Fruit fly (Drosophila melanogaster) Kc167 (cell line): ENCODE measurements around the gene CG6380.

Source experiments
- Myc ChIP-seq: fragments of >200 bp; optimal IDR thresholded peaks from 2 replicates; lab custom pipeline; 2017; ENCODE audit warnings: missing external identifiers
- Sin3A ChIP-seq: fragments of >200 bp; optimal IDR thresholded peaks from 2 replicates; lab custom pipeline; 2018; ENCODE audit warnings: missing external identifiers
- h ChIP-seq: fragments of >200 bp; optimal IDR thresholded peaks from 3 replicates; lab custom pipeline; 2018; ENCODE audit warnings: missing external identifiers
- insv ChIP-seq: fragments of >200 bp; optimal IDR thresholded peaks from 3 replicates; lab custom pipeline; 2018; ENCODE audit warnings: missing external identifiers
- psq ChIP-seq: fragments of >200 bp; optimal IDR thresholded peaks from 2 replicates; lab custom pipeline; 2017; ENCODE audit warnings: missing external identifiers
- ttk ChIP-seq: sonication (Bioruptor generic); optimal IDR thresholded peaks from 2 replicates; lab custom pipeline; 2017; ENCODE audit warnings: missing external identifiers

dm6 chr2L:17269740-17270139 is 22.3 kb downstream of the CG6380 start:
- TF ChIP-seq psq (lab: Kevin White, UChicago) (no peak), h (lab: Kevin White, UChicago) (no peak), ttk (lab: Kevin White, UChicago) (no peak), Sin3A (lab: Kevin White, UChicago) (no peak), insv (lab: Kevin White, UChicago) (no peak), Myc (lab: Kevin White, UChicago) (no peak)
